Fruit fly (Drosophila melanogaster) whole organism, embryonic: ENCODE data around the gene Tsf2.
A peak's percentile ranks its signal among the peaks of the same experiment; 100 is the strongest.

Source experiments
- ATbp ChIP-seq: fragments of 200-800 bp; sonication (Bioruptor generic); optimal IDR thresholded peaks from 2 replicates; lab custom pipeline; 2017; ENCODE audit warnings: missing biosample characterization, mild to moderate bottlenecking, missing genetic modification characterization, missing genetic modification reagents
- CG10209 ChIP-seq: fragments of 200-800 bp; sonication (Bioruptor generic); optimal IDR thresholded peaks from 3 replicates; lab custom pipeline; 2017; ENCODE audit warnings: missing biosample characterization, mild to moderate bottlenecking, missing genetic modification characterization, missing genetic modification reagents
- CG10959 ChIP-seq: fragments of 200-800 bp; sonication (Bioruptor generic); IDR thresholded peaks from 2 replicates; pipeline ENCODE4 v1.3.6; 2022; ENCODE audit warnings: missing biosample characterization, missing genetic modification characterization
- CG12769 ChIP-seq: fragments of 200-800 bp; sonication (Bioruptor generic); optimal IDR thresholded peaks from 2 replicates; lab custom pipeline; 2019; ENCODE audit warnings: missing biosample characterization, mild to moderate bottlenecking, missing genetic modification characterization, moderate library complexity
- CG1647 ChIP-seq: fragments of 200-800 bp; sonication (Bioruptor generic); optimal IDR thresholded peaks from 3 replicates; lab custom pipeline; 2016; ENCODE audit warnings: missing biosample characterization, missing genetic modification characterization
- CG16863 ChIP-seq: fragments of 200-800 bp; sonication (Bioruptor generic); optimal IDR thresholded peaks from 3 replicates; lab custom pipeline; 2016; ENCODE audit warnings: missing biosample characterization, missing genetic modification characterization
- CG2120 ChIP-seq: fragments of 200-800 bp; sonication (Bioruptor generic); optimal IDR thresholded peaks from 3 replicates; lab custom pipeline; 2016; ENCODE audit warnings: missing biosample characterization, missing genetic modification characterization
- CG2199 ChIP-seq: fragments of 200-800 bp; sonication (Bioruptor generic); IDR thresholded peaks from 3 replicates; pipeline ENCODE4 v1.3.6; 2022; ENCODE audit warnings: missing biosample characterization, missing genetic modification characterization
- CG34224 ChIP-seq: fragments of 200-800 bp; sonication (Bioruptor generic); IDR thresholded peaks from 3 replicates; pipeline ENCODE4 v1.3.6; 2022; ENCODE audit warnings: missing biosample characterization, missing genetic modification characterization; ENCODE audit not compliant: partially characterized antibody
- CG34376 ChIP-seq: fragments of 200-800 bp; sonication (Bioruptor generic); optimal IDR thresholded peaks from 2 replicates; lab custom pipeline; 2018; ENCODE audit warnings: missing biosample characterization, mild to moderate bottlenecking, missing genetic modification characterization
- CG4360 ChIP-seq: fragments of 200-800 bp; sonication (Bioruptor generic); IDR thresholded peaks from 2 replicates; pipeline ENCODE4 v1.3.6; 2022; ENCODE audit warnings: missing biosample characterization, missing genetic modification characterization
- CG43689 ChIP-seq: fragments of 200-800 bp; sonication (Bioruptor generic); IDR thresholded peaks from 2 replicates; pipeline ENCODE4 v1.3.6; 2022; ENCODE audit warnings: missing biosample characterization, missing genetic modification characterization
- CG7839 ChIP-seq: fragments of 200-800 bp; sonication (Bioruptor generic); optimal IDR thresholded peaks from 3 replicates; lab custom pipeline; 2018; ENCODE audit warnings: missing biosample characterization, mild to moderate bottlenecking, missing genetic modification characterization, moderate library complexity
- Chrac-16 ChIP-seq: fragments of 200-800 bp; sonication (Bioruptor generic); optimal IDR thresholded peaks from 3 replicates; lab custom pipeline; 2016; ENCODE audit warnings: missing biosample characterization, missing genetic modification characterization
- CoRest ChIP-seq: fragments of 200-800 bp; sonication (Bioruptor generic); optimal IDR thresholded peaks from 3 replicates; lab custom pipeline; 2018; ENCODE audit warnings: missing biosample characterization, mild to moderate bottlenecking, missing genetic modification characterization, moderate library complexity
- D ChIP-seq, 2 experiments: fragments of 200-800 bp in 1 of 2; fragments of >200 bp in 1 of 2; sonication (Bioruptor generic) in 1 of 2; optimal IDR thresholded peaks; 2 replicates in 1 of 2; 3 replicates in 1 of 2; lab custom pipeline; 2017; ENCODE audit warnings: mild to moderate bottlenecking in 1 of 2, missing biosample characterization in 1 of 2, missing genetic modification characterization in 1 of 2, missing genetic modification reagents in 1 of 2
- Drgx ChIP-seq: fragments of 200-800 bp; sonication (Bioruptor generic); IDR thresholded peaks from 2 replicates; pipeline ENCODE4 v1.3.6; 2022; ENCODE audit warnings: missing biosample characterization, missing genetic modification characterization
- Gsc ChIP-seq: fragments of 200-800 bp; sonication (Bioruptor generic); IDR thresholded peaks from 2 replicates; pipeline ENCODE4 v1.3.6; 2022; ENCODE audit warnings: missing biosample characterization, missing genetic modification characterization
- HHEX ChIP-seq: fragments of 200-800 bp; sonication (Bioruptor generic); optimal IDR thresholded peaks from 3 replicates; lab custom pipeline; 2017; ENCODE audit warnings: missing biosample characterization, mild to moderate bottlenecking, missing genetic modification characterization, missing genetic modification reagents
- Hand ChIP-seq: fragments of 200-800 bp; sonication (Bioruptor generic); optimal IDR thresholded peaks from 2 replicates; lab custom pipeline; 2017; ENCODE audit warnings: mild to moderate bottlenecking, missing biosample characterization, missing genetic modification reagents, missing genetic modification characterization
- HmgD ChIP-seq: fragments of 200-800 bp; sonication (Bioruptor generic); optimal IDR thresholded peaks from 3 replicates; lab custom pipeline; 2016; ENCODE audit warnings: missing biosample characterization, missing genetic modification characterization
- Hsf ChIP-seq: fragments of 200-800 bp; sonication (Bioruptor generic); optimal IDR thresholded peaks from 3 replicates; lab custom pipeline; 2016; ENCODE audit warnings: missing biosample characterization, missing genetic modification characterization
- Lim3 ChIP-seq: fragments of 200-800 bp; sonication (Bioruptor generic); IDR thresholded peaks from 2 replicates; pipeline ENCODE4 v1.3.6; 2022; ENCODE audit warnings: missing biosample characterization, missing genetic modification characterization
- Myb ChIP-seq: fragments of 200-800 bp; sonication (Bioruptor generic); optimal IDR thresholded peaks from 2 replicates; lab custom pipeline; 2016; ENCODE audit warnings: missing biosample characterization, missing genetic modification characterization
- NFAT ChIP-seq: fragments of 200-800 bp; sonication (Bioruptor generic); IDR thresholded peaks from 2 replicates; pipeline ENCODE4 v1.3.6; 2022; ENCODE audit warnings: missing biosample characterization, missing genetic modification characterization
- Pdp1 ChIP-seq, 2 experiments: fragments of 200-800 bp; sonication (Bioruptor generic); optimal IDR thresholded peaks; 3 replicates each; lab custom pipeline; 2016; ENCODE audit warnings: missing biosample characterization in 2 of 2, missing genetic modification characterization in 2 of 2, mild to moderate bottlenecking in 1 of 2, moderate library complexity in 1 of 2
- Sry-δ ChIP-seq: fragments of 200-800 bp; sonication (Bioruptor generic); optimal IDR thresholded peaks from 2 replicates; lab custom pipeline; 2016; ENCODE audit warnings: missing biosample characterization, missing genetic modification characterization
- TFAM ChIP-seq: fragments of 200-800 bp; sonication (Bioruptor generic); optimal IDR thresholded peaks from 2 replicates; lab custom pipeline; 2017; ENCODE audit warnings: missing biosample characterization, missing genetic modification characterization, inconsistent platforms
- Trl ChIP-seq, 3 experiments: fragments of >200 bp in 2 of 3; fragments of 200-800 bp in 1 of 3; sonication (Bioruptor generic) in 1 of 3; optimal IDR thresholded peaks; 2 replicates in 1 of 3; 3 replicates in 2 of 3; lab custom pipeline; 2016 to 2017; ENCODE audit warnings: missing biosample characterization in 1 of 3, missing genetic modification characterization in 1 of 3
- ara ChIP-seq: fragments of 200-800 bp; sonication (Bioruptor generic); IDR thresholded peaks from 2 replicates; pipeline ENCODE4 v1.3.6; 2022; ENCODE audit warnings: missing biosample characterization, missing genetic modification characterization
- bigmax ChIP-seq: fragments of 200-800 bp; sonication (Bioruptor generic); optimal IDR thresholded peaks from 2 replicates; lab custom pipeline; 2018; ENCODE audit warnings: missing biosample characterization, mild to moderate bottlenecking, missing genetic modification characterization
- bsh ChIP-seq, 2 experiments: fragments of 200-800 bp; sonication (Bioruptor generic); optimal IDR thresholded peaks; 2 replicates each; lab custom pipeline; 2017 to 2018; ENCODE audit warnings: mild to moderate bottlenecking in 2 of 2, missing biosample characterization in 2 of 2, missing genetic modification characterization in 2 of 2, moderate library complexity in 1 of 2
- cg ChIP-seq: fragments of 200-800 bp; sonication (Bioruptor generic); optimal IDR thresholded peaks from 3 replicates; lab custom pipeline; 2019; ENCODE audit warnings: missing biosample characterization, mild to moderate bottlenecking, missing genetic modification characterization, moderate library complexity
- chinmo ChIP-seq: fragments of 200-800 bp; sonication (Bioruptor generic); IDR thresholded peaks from 4 replicates; pipeline ENCODE4 v1.3.6; 2022; ENCODE audit warnings: missing biosample characterization, missing genetic modification characterization; ENCODE audit not compliant: partially characterized antibody
- dati ChIP-seq: fragments of 200-800 bp; sonication (Bioruptor generic); IDR thresholded peaks from 2 replicates; pipeline ENCODE4 v1.3.6; 2022; ENCODE audit warnings: missing biosample characterization, missing genetic modification characterization
- gsb-n ChIP-seq: fragments of 200-800 bp; sonication (Bioruptor generic); optimal IDR thresholded peaks from 3 replicates; lab custom pipeline; 2018; ENCODE audit warnings: missing biosample characterization, mild to moderate bottlenecking, missing genetic modification characterization
- hbn ChIP-seq: fragments of 200-800 bp; sonication (Bioruptor generic); IDR thresholded peaks from 2 replicates; pipeline ENCODE4 v1.3.6; 2022; ENCODE audit warnings: missing biosample characterization, missing genetic modification characterization; ENCODE audit not compliant: partially characterized antibody
- her ChIP-seq: fragments of 200-800 bp; sonication (Bioruptor generic); optimal IDR thresholded peaks from 2 replicates; lab custom pipeline; 2016; ENCODE audit warnings: missing biosample characterization, missing genetic modification characterization
- jigr1 ChIP-seq: fragments of 200-800 bp; sonication (Bioruptor generic); IDR thresholded peaks from 3 replicates; pipeline ENCODE4 v1.3.6; 2022; ENCODE audit warnings: missing biosample characterization, missing genetic modification characterization
- lab ChIP-seq: fragments of 200-800 bp; sonication (Bioruptor generic); optimal IDR thresholded peaks from 3 replicates; lab custom pipeline; 2017; ENCODE audit warnings: missing biosample characterization, missing genetic modification characterization, mild to moderate bottlenecking, moderate library complexity, missing genetic modification reagents
- nom ChIP-seq: fragments of 200-800 bp; sonication (Bioruptor generic); optimal IDR thresholded peaks from 2 replicates; lab custom pipeline; 2017; ENCODE audit warnings: missing biosample characterization, missing genetic modification characterization, mild to moderate bottlenecking, moderate library complexity, missing genetic modification reagents
- sens ChIP-seq: fragments of 200-800 bp; sonication (Bioruptor generic); peaks from one replicate; lab custom pipeline; 2016; ENCODE audit warnings: missing biosample characterization, missing genetic modification characterization
- toy ChIP-seq: fragments of 200-800 bp; sonication (Bioruptor generic); IDR thresholded peaks from 2 replicates; pipeline ENCODE4 v1.3.6; 2022; ENCODE audit warnings: missing biosample characterization, missing genetic modification characterization
- zen ChIP-seq: fragments of 200-800 bp; sonication (Bioruptor generic); optimal IDR thresholded peaks from 3 replicates; lab custom pipeline; 2018; ENCODE audit warnings: missing biosample characterization, mild to moderate bottlenecking, missing genetic modification characterization, moderate library complexity

Gene Tsf2

DNA sequence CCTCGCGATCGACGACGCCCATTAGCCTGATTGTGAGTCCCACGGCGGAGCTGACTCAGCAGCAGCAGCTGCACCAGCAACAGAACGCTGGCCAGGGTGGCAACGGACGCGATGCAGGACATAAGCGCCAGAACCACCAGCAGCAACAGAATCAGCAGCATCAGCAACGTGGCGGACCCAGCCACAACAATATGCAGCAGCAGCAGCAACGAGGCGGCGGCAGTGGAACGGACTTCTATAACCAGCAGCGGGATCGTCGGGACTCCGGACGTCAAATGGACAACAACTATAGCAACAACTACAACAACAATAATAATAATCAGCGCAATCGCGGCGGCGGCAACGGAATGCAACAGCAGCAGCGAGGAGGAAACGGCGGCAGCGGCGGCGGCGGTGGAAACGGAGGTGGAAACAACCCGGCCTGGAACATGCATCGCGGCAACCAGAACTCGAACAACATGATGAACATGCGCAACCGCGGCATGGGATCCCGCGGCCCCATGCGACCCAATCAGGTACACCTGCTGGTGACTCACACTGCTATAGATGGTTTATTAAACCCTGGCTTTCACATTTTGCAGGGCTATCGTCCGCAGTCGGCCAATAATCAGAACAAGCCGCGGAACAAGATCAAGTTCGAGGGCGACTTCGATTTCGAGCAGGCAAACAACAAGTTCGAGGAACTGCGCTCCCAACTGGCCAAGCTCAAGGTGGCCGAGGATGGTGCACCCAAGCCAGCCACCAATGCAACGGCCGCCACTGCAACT is 15.9 kb downstream of the Tsf2 start (continued):
- no peak for TF ChIP-seq CG10959 (GFP tag; lab: Robert Waterston, UW)

DNA sequence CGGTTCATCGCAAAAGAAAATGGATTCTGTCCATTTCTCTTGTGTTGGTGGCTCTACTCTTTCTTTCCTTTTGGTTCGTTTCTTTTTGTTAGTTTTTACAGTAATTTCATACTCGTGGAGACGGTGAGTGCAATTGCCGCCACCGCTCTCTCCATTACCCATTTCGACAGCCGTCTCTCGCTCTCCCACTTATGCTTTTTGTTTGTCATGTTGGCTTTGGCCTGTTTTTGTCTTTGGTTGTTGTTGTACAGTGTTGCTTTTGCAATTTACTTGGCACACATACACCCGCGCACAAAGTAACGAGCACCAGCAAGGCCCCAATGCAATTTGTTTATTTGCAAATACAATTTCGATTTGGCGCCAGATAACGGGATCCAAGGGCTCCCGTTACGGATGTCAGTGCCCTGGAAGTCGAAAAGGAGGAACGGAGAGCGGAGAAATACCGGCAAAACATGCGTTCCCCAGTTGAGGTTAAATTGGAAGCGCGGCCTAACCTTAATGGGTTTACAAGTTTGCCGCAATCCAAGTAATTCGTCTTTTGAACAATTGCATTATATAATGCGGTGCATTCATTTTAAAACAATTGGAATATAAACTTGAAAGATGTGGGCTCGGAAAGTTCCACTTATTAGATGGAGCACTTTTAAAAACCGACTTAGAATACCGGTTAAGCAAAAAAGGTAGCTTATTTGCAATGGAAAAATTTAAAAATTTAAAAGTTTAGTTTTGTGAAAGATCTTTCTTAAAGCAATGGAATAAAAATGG is 17.7 kb downstream of the Tsf2 start:
- TF ChIP-seq Hand (GFP tag; lab: Kevin White, UChicago) (no peak), her (no peak), chinmo (GFP tag; lab: Robert Waterston, UW) (0 out of 4 replicates have a peak, but pooled peaks have one; percentile 35), Drgx (peak; percentile 72), CG12769 (tag; lab: Kevin White, UChicago) (peak; percentile 24), jigr1 (GFP tag; lab: Robert Waterston, UW) (no peak), lab (no peak), dati (no peak), NFAT (GFP tag; lab: Robert Waterston, UW) (no peak), CoRest (tag; lab: Kevin White, UChicago) (no peak), HmgD (no peak), bsh (GFP tag; optimal IDR thresholded peaks at IDR 0.05; lab: Kevin White, UChicago) (peak in 1 of 2 experiments; percentile 89), CG43689 (GFP tag; lab: Robert Waterston, UW) (no peak), ATbp (peak; percentile 43), hbn (GFP tag; lab: Robert Waterston, UW) (peak; percentile 15; the same call in 1 of the 2 replicates), CG4360 (peak; percentile 68), CG16863 (GFP tag; lab: Kevin White, UChicago) (no peak), CG2199 (GFP tag; lab: Robert Waterston, UW) (0 out of 3 replicates have a peak, but pooled peaks have one; percentile 7), CG34224 (GFP tag; lab: Robert Waterston, UW) (0 out of 3 replicates have a peak, but pooled peaks have one; percentile 14), nom (peak; percentile 95), Pdp1 (GFP tag; optimal IDR thresholded peaks at IDR 0.05; lab: Kevin White, UChicago) (peak in 1 of 2 experiments; percentile 85), cg (peak; percentile 14), bigmax (GFP tag; lab: Kevin White, UChicago) (peak; percentile 84), Trl (optimal IDR thresholded peaks at IDR 0.05; lab: Kevin White, UChicago) (peak; percentile 69 to 73), Trl (GFP tag; optimal IDR thresholded peaks at IDR 0.05; lab: Kevin White, UChicago) (no peak)

DNA sequence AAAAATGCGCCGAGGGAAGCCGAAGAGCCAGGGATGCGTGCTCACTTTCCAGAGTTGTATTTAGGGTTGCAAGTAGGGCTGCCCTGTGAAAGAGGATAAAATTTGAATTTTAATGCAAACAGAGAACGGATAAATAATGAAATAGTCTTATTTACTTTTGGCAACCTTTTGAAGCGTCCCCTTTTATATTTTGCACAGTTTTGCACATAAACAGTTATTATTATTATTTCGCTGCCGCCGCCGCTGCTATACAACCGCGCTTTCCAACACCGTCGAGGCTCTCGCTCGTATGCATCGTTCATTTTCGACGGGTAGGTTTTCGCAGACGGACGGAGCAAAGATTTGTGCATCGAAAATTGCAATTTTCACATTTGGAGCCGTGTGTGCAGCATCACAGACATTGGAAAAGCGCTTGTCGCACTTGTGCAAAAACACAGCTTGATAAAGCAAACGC is 18.7 kb downstream of the Tsf2 start, which contains the start of the genes sti and tral:
TSS of gene sti (minus strand) at position 54 of the 454 bp plus-strand sequence.
TSS of gene tral (plus strand) at position 298 of the 454 bp plus-strand sequence.
- peak; percentile 79 for TF ChIP-seq Sry-δ
- no peak for TF ChIP-seq gsb-n (tag; lab: Kevin White, UChicago)
- no peak for TF ChIP-seq Lim3 (GFP tag; lab: Robert Waterston, UW)
- peak; percentile 97 for TF ChIP-seq CG2120
- peak; percentile 33 for TF ChIP-seq D (optimal IDR thresholded peaks at IDR 0.05; lab: Kevin White, UChicago)
- peak; percentile 64 for TF ChIP-seq D (GFP tag; optimal IDR thresholded peaks at IDR 0.05; lab: Kevin White, UChicago)
- peak; percentile 98 for TF ChIP-seq sens
- TF ChIP-seq Hsf = peak; percentile 95
- TF ChIP-seq CG7839 (tag; lab: Kevin White, UChicago) = peak; percentile 75
- peak; percentile 48 for TF ChIP-seq Gsc (GFP tag; lab: Robert Waterston, UW)
- TF ChIP-seq HHEX (GFP tag; lab: Kevin White, UChicago) = peak; percentile 79
- peak; percentile 87 for TF ChIP-seq ara
- peak; percentile 84 to 95 for TF ChIP-seq Pdp1 (GFP tag; optimal IDR thresholded peaks at IDR 0.05; lab: Kevin White, UChicago)
- TF ChIP-seq CG34376 (GFP tag; lab: Kevin White, UChicago) = peak; percentile 92
- TF ChIP-seq Chrac-16 = peak; percentile 92
- peak; percentile 82 for TF ChIP-seq zen (tag; lab: Kevin White, UChicago)
- TF ChIP-seq TFAM (GFP tag; lab: Kevin White, UChicago) = no peak
- peak; percentile 84 for TF ChIP-seq CG10209 (GFP tag; lab: Kevin White, UChicago)
- TF ChIP-seq CG1647 (GFP tag; lab: Kevin White, UChicago) = peak; percentile 95
- no peak for TF ChIP-seq toy
- peak; percentile 93 for TF ChIP-seq Myb (GFP tag; lab: Kevin White, UChicago)
